Fruit fly (Drosophila melanogaster): ENCODE results near the gene psd.
A peak's percentile ranks its signal among the peaks of the same experiment; 100 is the strongest.

Gene psd

dm6 chr2L:5972005-5972404 is 7.3 kb upstream of the psd start (continued):
- TF ChIP-seq pan (optimal IDR thresholded peaks at IDR 0.05): no peak
- TF ChIP-seq pan (GFP tag; optimal IDR thresholded peaks at IDR 0.05 in 1 of 2, IDR thresholded peaks at IDR 0.05 in 1 of 2): peak in 1 of 2 experiments; percentile 17
- TF ChIP-seq mld (GFP tag; IDR thresholded peaks at IDR 0.05; ENCODE audit: partially characterized antibody): no peak
- no peak for TF ChIP-seq CG13123 (GFP tag; optimal IDR thresholded peaks at IDR 0.05)
- peak; percentile 5 for TF ChIP-seq CG18262 (tag; optimal IDR thresholded peaks at IDR 0.05)
- peak; percentile 72 for TF ChIP-seq slbo (GFP tag; IDR thresholded peaks at IDR 0.05)
- TF ChIP-seq Hsf (GFP tag; optimal IDR thresholded peaks at IDR 0.05): peak; percentile 12
- TF ChIP-seq E2f2 (GFP tag; IDR thresholded peaks at IDR 0.05): peak; percentile 36; the same call in 1 of the 2 replicates
- TF ChIP-seq maf-S (GFP tag; optimal IDR thresholded peaks at IDR 0.05): no peak
- TF ChIP-seq CG14667 (GFP tag; IDR thresholded peaks at IDR 0.05): 0 out of 2 replicates have a peak, but pooled peaks have one; percentile 30
- TF ChIP-seq Dbx (GFP tag; IDR thresholded peaks at IDR 0.05): peak; percentile 56; the same call in 2 of the 3 replicates
- TF ChIP-seq Nf-YA (GFP tag; IDR thresholded peaks at IDR 0.05): no peak
- TF ChIP-seq CG9797 (GFP tag; optimal IDR thresholded peaks at IDR 0.05): no peak
- TF ChIP-seq Fer3 (tag; optimal IDR thresholded peaks at IDR 0.05): peak; percentile 41
- peak; percentile 50 for TF ChIP-seq CG10366 (GFP tag; IDR thresholded peaks at IDR 0.05)
- no peak for TF ChIP-seq CG7786 (GFP tag; optimal IDR thresholded peaks at IDR 0.05)
- peak; percentile 23 for TF ChIP-seq PHDP (tag; optimal IDR thresholded peaks at IDR 0.05)
- TF ChIP-seq peb (GFP tag; IDR thresholded peaks at IDR 0.05): 0 out of 2 replicates have a peak, but pooled peaks have one; percentile 13
- TF ChIP-seq hkb (optimal IDR thresholded peaks at IDR 0.05): no peak
- TF ChIP-seq hkb (GFP tag; IDR thresholded peaks at IDR 0.05): peak; percentile 34; the same call in 1 of the 2 replicates
- peak; percentile 12; the same call in 1 of the 2 replicates for TF ChIP-seq H2.0 (GFP tag; IDR thresholded peaks at IDR 0.05)
- TF ChIP-seq CG3847 (GFP tag; IDR thresholded peaks at IDR 0.05): peak; percentile 40; the same call in 1 of the 2 replicates
- peak; percentile 2 for TF ChIP-seq CG15514 (GFP tag; optimal IDR thresholded peaks at IDR 0.05)
- peak; percentile 78 for TF ChIP-seq Ptx1 (GFP tag; IDR thresholded peaks at IDR 0.05)
- TF ChIP-seq CG16815 (GFP tag; optimal IDR thresholded peaks at IDR 0.05): peak; percentile 9
- TF ChIP-seq CG17802 (tag; optimal IDR thresholded peaks at IDR 0.05): no peak
- peak; percentile 3 to 9 for TF ChIP-seq dpn (GFP tag; optimal IDR thresholded peaks at IDR 0.05)
- peak; percentile 13 for TF ChIP-seq CG15601 (tag; optimal IDR thresholded peaks at IDR 0.05)
- peak; percentile 15 for TF ChIP-seq CG2712 (tag; optimal IDR thresholded peaks at IDR 0.05)
- TF ChIP-seq CG10979 (tag; optimal IDR thresholded peaks at IDR 0.05): peak; percentile 16
- no peak for TF ChIP-seq Sin3A (optimal IDR thresholded peaks at IDR 0.05)
- peak; percentile 48 for TF ChIP-seq CG15269 (tag; optimal IDR thresholded peaks at IDR 0.05)
- TF ChIP-seq al (GFP tag; IDR thresholded peaks at IDR 0.05): peak; percentile 56; the same call in 1 of the 2 replicates
- no peak for TF ChIP-seq CG16813 (GFP tag; IDR thresholded peaks at IDR 0.05; ENCODE audit: partially characterized antibody)
- TF ChIP-seq phol (tag; optimal IDR thresholded peaks at IDR 0.05): peak; percentile 16
- peak; percentile 12 for TF ChIP-seq Dek (tag; optimal IDR thresholded peaks at IDR 0.05)
- peak; percentile 62 for TF ChIP-seq CG1603 (tag; optimal IDR thresholded peaks at IDR 0.05)
- peak; percentile 21 for TF ChIP-seq CG13775 (GFP tag; optimal IDR thresholded peaks at IDR 0.05)
- TF ChIP-seq tgo (GFP tag; IDR thresholded peaks at IDR 0.05): peak; percentile 76
- peak; percentile 52; the same call in 1 of the 2 replicates for TF ChIP-seq sisA (GFP tag; IDR thresholded peaks at IDR 0.05)
- no peak for TF ChIP-seq prd (optimal IDR thresholded peaks at IDR 0.05)
- peak; percentile 61 for TF ChIP-seq prd (GFP tag; IDR thresholded peaks at IDR 0.05)
- TF ChIP-seq lilli (GFP tag; optimal IDR thresholded peaks at IDR 0.05): peak; percentile 66
- peak; percentile 41; the same call in 1 of the 2 replicates for TF ChIP-seq CG17328 (GFP tag; IDR thresholded peaks at IDR 0.05)
- no peak; the same call in 1 of the 2 replicates for TF ChIP-seq GATAe (GFP tag; conservative IDR thresholded peaks at IDR 0.05)
- TF ChIP-seq sob (GFP tag; IDR thresholded peaks at IDR 0.05): peak; percentile 67
- no peak for TF ChIP-seq Hmr (GFP tag; optimal IDR thresholded peaks at IDR 0.05)
- peak; percentile 20 for TF ChIP-seq CG9609 (GFP tag; optimal IDR thresholded peaks at IDR 0.05)
- TF ChIP-seq Oli (tag; optimal IDR thresholded peaks at IDR 0.05): peak; percentile 37
- TF ChIP-seq nmo (GFP tag; optimal IDR thresholded peaks at IDR 0.05): peak; percentile 35
- peak; percentile 43 for TF ChIP-seq Blimp-1 (GFP tag; optimal IDR thresholded peaks at IDR 0.05)

All from whole organism, embryonic.